Worm (Caenorhabditis elegans) whole organism, young adult: ENCODE measurements around the gene kel-8.

Experiments
- B0035.1 ChIP-seq: sonication (generic microtip); optimal IDR thresholded peaks from 2 replicates; lab custom pipeline; 2016; ENCODE audit warnings: missing genetic modification characterization, mild to moderate bottlenecking, missing compliant biosample characterization, missing genotype, missing genetic modification reagents
- F23B12.7 ChIP-seq: sonication (generic microtip); optimal IDR thresholded peaks from 2 replicates; lab custom pipeline; 2017; ENCODE audit warnings: missing genetic modification characterization, mild to moderate bottlenecking, missing compliant biosample characterization, antibody characterized with exemption, moderate library complexity; ENCODE audit not compliant: insufficient read depth
- F39B2.1 ChIP-seq: fragments of 200-800 bp; sonication (Bioruptor generic); IDR thresholded peaks from 2 replicates; pipeline ENCODE4 v1.3.6; 2022; ENCODE audit warnings: missing genetic modification reagents, missing genetic modification characterization, missing compliant biosample characterization
- F52B5.7 ChIP-seq: sonication (generic microtip); optimal IDR thresholded peaks from 2 replicates; lab custom pipeline; 2016; ENCODE audit warnings: mild to moderate bottlenecking, missing genetic modification characterization, missing compliant biosample characterization
- F57A8.1 ChIP-seq: fragments of 200-800 bp; sonication (Bioruptor generic); optimal IDR thresholded peaks from 2 replicates; lab custom pipeline; 2018; ENCODE audit warnings: mild to moderate bottlenecking, missing genetic modification characterization, moderate library complexity, missing compliant biosample characterization
- K12H6.12 ChIP-seq: fragments of 200-800 bp; sonication (Bioruptor generic); optimal IDR thresholded peaks from 2 replicates; lab custom pipeline; 2018; ENCODE audit warnings: mild to moderate bottlenecking, missing genetic modification characterization, missing compliant biosample characterization
- Y56A3A.18 ChIP-seq: fragments of 200-800 bp; sonication (Bioruptor generic); IDR thresholded peaks from 2 replicates; pipeline ENCODE4 v1.3.6; 2022; ENCODE audit warnings: missing genetic modification reagents, missing genetic modification characterization, missing compliant biosample characterization
- Y67H2A.10 ChIP-seq: fragments of 200-800 bp; sonication (Bioruptor generic); conservative IDR thresholded peaks from 2 replicates; pipeline ENCODE4 v1.3.6; 2022; ENCODE audit warnings: missing genetic modification reagents, missing genetic modification characterization, missing compliant biosample characterization
- Y95B8A.8 ChIP-seq: fragments of 200-800 bp; sonication (Bioruptor generic); IDR thresholded peaks from 2 replicates; pipeline ENCODE4 v1.3.6; 2022; ENCODE audit warnings: missing genetic modification reagents, missing genetic modification characterization, missing compliant biosample characterization
- akir-1 ChIP-seq: fragments of 200-800 bp; sonication (Bioruptor generic); optimal IDR thresholded peaks from 2 replicates; lab custom pipeline; 2018; ENCODE audit warnings: mild to moderate bottlenecking, missing genetic modification characterization, moderate library complexity, missing compliant biosample characterization
- athp-1 ChIP-seq: sonication (generic microtip); optimal IDR thresholded peaks from 2 replicates; lab custom pipeline; 2017; ENCODE audit warnings: mild to moderate bottlenecking, missing genetic modification characterization, missing compliant biosample characterization
- bed-1 ChIP-seq: fragments of 200-800 bp; sonication (Bioruptor generic); IDR thresholded peaks from 2 replicates; pipeline ENCODE4 v1.3.6; 2022; ENCODE audit warnings: missing genetic modification reagents, missing genetic modification characterization, missing compliant biosample characterization
- ceh-79 ChIP-seq: sonication (generic microtip); optimal IDR thresholded peaks from 2 replicates; lab custom pipeline; 2017; ENCODE audit warnings: mild to moderate bottlenecking, missing genetic modification characterization, missing compliant biosample characterization
- dpff-1 ChIP-seq: sonication (generic microtip); optimal IDR thresholded peaks from 2 replicates; lab custom pipeline; 2017; ENCODE audit warnings: mild to moderate bottlenecking, missing genetic modification characterization, missing compliant biosample characterization
- egl-44 ChIP-seq: fragments of 200-800 bp; sonication (Bioruptor generic); IDR thresholded peaks from 2 replicates; pipeline ENCODE4 v1.3.6; 2022; ENCODE audit warnings: missing genetic modification reagents, missing genetic modification characterization, missing compliant biosample characterization
- egrh-3 ChIP-seq: fragments of 200-800 bp; sonication (Bioruptor generic); IDR thresholded peaks from 2 replicates; pipeline ENCODE4 v1.3.6; 2022; ENCODE audit warnings: missing genetic modification reagents, missing genetic modification characterization, missing compliant biosample characterization
- ets-4 ChIP-seq: fragments of 200-800 bp; sonication (Bioruptor generic); optimal IDR thresholded peaks from 2 replicates; lab custom pipeline; 2018; ENCODE audit warnings: mild to moderate bottlenecking, missing genetic modification characterization, missing compliant biosample characterization
- him-1 ChIP-seq: sonication (generic microtip); optimal IDR thresholded peaks from 2 replicates; lab custom pipeline; 2016; ENCODE audit warnings: missing genotype, missing genetic modification reagents, missing genetic modification characterization, missing compliant biosample characterization
- hmg-1.2 ChIP-seq: fragments of 200-800 bp; sonication (Bioruptor generic); IDR thresholded peaks from 2 replicates; pipeline ENCODE4 v1.3.6; 2022; ENCODE audit warnings: missing genetic modification reagents, missing genetic modification characterization, missing compliant biosample characterization
- hrde-1 ChIP-seq: sonication (generic microtip); optimal IDR thresholded peaks from 2 replicates; lab custom pipeline; 2016; ENCODE audit warnings: missing genetic modification characterization, mild to moderate bottlenecking, missing compliant biosample characterization, moderate library complexity, missing genotype, missing genetic modification reagents, borderline replicate concordance
- lag-1 ChIP-seq: fragments of 200-800 bp; sonication (Bioruptor generic); IDR thresholded peaks from 2 replicates; pipeline ENCODE4 v1.3.6; 2022; ENCODE audit warnings: missing genetic modification reagents, missing genetic modification characterization, missing compliant biosample characterization
- lin-54 ChIP-seq: fragments of 200-800 bp; sonication (Bioruptor generic); optimal IDR thresholded peaks from 2 replicates; lab custom pipeline; 2018; ENCODE audit warnings: mild to moderate bottlenecking, missing genetic modification characterization, missing compliant biosample characterization
- mes-4 ChIP-seq: sonication (generic microtip); optimal IDR thresholded peaks from 2 replicates; lab custom pipeline; 2016; ENCODE audit warnings: missing genotype, missing genetic modification characterization, missing compliant biosample characterization
- nfya-2 ChIP-seq: fragments of 200-800 bp; sonication (Bioruptor generic); IDR thresholded peaks from 2 replicates; pipeline ENCODE4 v1.3.6; 2022; ENCODE audit warnings: missing genetic modification reagents, missing genetic modification characterization, missing compliant biosample characterization
- nfyb-1 ChIP-seq: fragments of 200-800 bp; sonication (Bioruptor generic); IDR thresholded peaks from 2 replicates; pipeline ENCODE4 v1.3.6; 2022; ENCODE audit warnings: missing genetic modification reagents, missing genetic modification characterization, missing compliant biosample characterization
- nhr-120 ChIP-seq: fragments of 200-800 bp; sonication (Bioruptor generic); IDR thresholded peaks from 2 replicates; pipeline ENCODE4 v1.3.6; 2022; ENCODE audit warnings: missing genetic modification characterization, missing compliant biosample characterization
- pha-4 ChIP-seq: fragments of 150-350 bp; sonication (generic microtip); optimal IDR thresholded peaks from 2 replicates; lab custom pipeline; 2014; ENCODE audit warnings: missing biosample characterization, missing genetic modification reagents, missing genetic modification characterization
- sdz-38 ChIP-seq: sonication (generic microtip); optimal IDR thresholded peaks from 2 replicates; lab custom pipeline; 2016; ENCODE audit warnings: missing genotype, missing genetic modification characterization, missing compliant biosample characterization
- snpc-3.4 ChIP-seq: sonication (generic microtip); optimal IDR thresholded peaks from 2 replicates; lab custom pipeline; 2017; ENCODE audit warnings: missing genetic modification characterization, mild to moderate bottlenecking, missing compliant biosample characterization, antibody characterized with exemption, moderate library complexity, missing genotype, missing genetic modification reagents
- somi-1 ChIP-seq: fragments of 200-800 bp; sonication (Bioruptor generic); optimal IDR thresholded peaks from 2 replicates; lab custom pipeline; 2018; ENCODE audit warnings: mild to moderate bottlenecking, missing genetic modification characterization, missing compliant biosample characterization
- unc-130 ChIP-seq: sonication (generic microtip); optimal IDR thresholded peaks from 2 replicates; lab custom pipeline; 2016; ENCODE audit warnings: missing genetic modification reagents, missing genetic modification characterization, missing compliant biosample characterization
- zfh-2 ChIP-seq: fragments of 200-800 bp; sonication (Bioruptor generic); conservative IDR thresholded peaks from 2 replicates; pipeline ENCODE4 v1.3.6; 2022; ENCODE audit warnings: missing genetic modification reagents, missing genetic modification characterization, missing compliant biosample characterization
- ztf-25 ChIP-seq: fragments of 200-800 bp; sonication (Bioruptor generic); IDR thresholded peaks from 2 replicates; pipeline ENCODE4 v1.3.6; 2022; ENCODE audit warnings: missing genetic modification reagents, missing genetic modification characterization, missing compliant biosample characterization
- ztf-28 ChIP-seq: fragments of 200-800 bp; sonication (Bioruptor generic); IDR thresholded peaks from 2 replicates; pipeline ENCODE4 v1.3.6; 2022; ENCODE audit warnings: missing genetic modification reagents, missing genetic modification characterization, missing compliant biosample characterization
- ztf-6 ChIP-seq: fragments of 200-800 bp; sonication (Bioruptor generic); IDR thresholded peaks from 2 replicates; pipeline ENCODE4 v1.3.6; 2022; ENCODE audit warnings: missing genetic modification reagents, missing genetic modification characterization, missing compliant biosample characterization

The kel-8 gene

DNA sequence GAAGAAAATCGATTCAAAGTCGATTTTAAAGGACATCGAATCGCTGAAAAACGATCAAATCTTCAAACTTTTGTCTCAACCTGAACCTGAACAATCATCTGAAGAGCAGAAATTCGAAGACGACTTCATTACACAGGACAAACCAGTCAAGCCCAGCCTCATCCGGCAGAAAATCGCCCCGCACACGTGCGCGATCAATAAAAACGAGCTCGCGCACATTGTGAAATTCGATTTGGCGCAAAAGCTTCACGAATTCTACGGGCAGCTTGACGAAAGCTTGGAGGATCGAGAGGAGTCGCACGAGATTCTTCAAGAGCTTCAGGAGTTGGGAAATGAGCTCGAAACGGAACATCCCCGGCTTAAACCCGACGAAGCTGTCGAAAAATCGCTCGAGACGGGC is 32.2 kb upstream of the kel-8 start, which contains the start of gene W02H5.2 (continued):
- TF ChIP-seq Y56A3A.18 = no peak

DNA sequence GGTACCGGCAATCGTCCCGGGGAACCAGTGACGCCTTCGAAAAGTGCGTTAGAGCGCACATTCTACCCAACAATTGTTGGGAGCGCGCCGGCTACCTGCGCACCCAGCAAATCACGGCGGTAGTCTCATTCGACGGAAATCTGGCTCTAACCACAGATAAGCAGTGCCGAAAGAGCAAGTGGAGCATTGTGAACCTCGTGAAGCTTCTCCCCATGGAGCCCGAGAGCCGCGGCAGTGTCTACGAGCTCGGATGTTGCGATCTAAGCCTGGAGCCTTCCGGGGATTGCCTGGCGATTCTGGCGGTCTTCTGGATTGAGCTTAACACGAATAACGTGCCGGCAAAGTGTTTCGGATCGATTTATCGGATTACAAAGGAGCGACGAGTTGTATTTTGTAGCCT is 31.7 kb upstream of the kel-8 start:
- TF ChIP-seq egrh-3 (GFP tag; lab: Robert Waterston, UW) (0 out of 2 replicates have a peak, but pooled peaks have one; percentile 24), snpc-3.4 (tag; lab: Kevin White, UChicago) (no peak), zfh-2 (GFP tag; lab: Robert Waterston, UW) (peak; percentile 59; the same call in 1 of the 2 replicates)

DNA sequence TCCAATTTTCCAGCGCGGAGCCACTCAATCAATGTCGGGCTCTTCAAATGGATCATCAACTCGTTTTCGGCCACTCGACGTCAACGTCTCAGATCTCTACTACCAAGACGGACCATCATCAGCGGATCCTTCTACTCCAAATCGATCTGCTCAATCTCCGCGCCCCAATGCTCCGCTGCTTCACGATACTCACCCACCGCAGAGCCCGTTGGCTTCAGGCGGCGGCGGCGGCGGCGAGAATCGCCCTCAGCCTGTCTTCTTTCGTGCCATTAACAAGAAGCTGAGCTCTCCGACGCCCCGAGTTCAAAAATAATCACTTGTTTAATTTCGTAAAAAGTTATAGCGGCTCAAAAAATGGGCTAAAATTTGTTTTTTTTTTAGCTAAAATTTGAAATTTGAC is 25.2 kb upstream of the kel-8 start:
- TF ChIP-seq nhr-120 (GFP tag; lab: Robert Waterston, UW) (0 out of 2 replicates have a peak, but pooled peaks have one; percentile 65), egrh-3 (GFP tag; lab: Robert Waterston, UW) (peak; percentile 35; the same call in 1 of the 2 replicates), ztf-25 (GFP tag; lab: Robert Waterston, UW) (no peak), zfh-2 (GFP tag; lab: Robert Waterston, UW) (peak; percentile 85), nfyb-1 (GFP tag; lab: Robert Waterston, UW) (peak; percentile 56; the same call in 1 of the 2 replicates)

DNA sequence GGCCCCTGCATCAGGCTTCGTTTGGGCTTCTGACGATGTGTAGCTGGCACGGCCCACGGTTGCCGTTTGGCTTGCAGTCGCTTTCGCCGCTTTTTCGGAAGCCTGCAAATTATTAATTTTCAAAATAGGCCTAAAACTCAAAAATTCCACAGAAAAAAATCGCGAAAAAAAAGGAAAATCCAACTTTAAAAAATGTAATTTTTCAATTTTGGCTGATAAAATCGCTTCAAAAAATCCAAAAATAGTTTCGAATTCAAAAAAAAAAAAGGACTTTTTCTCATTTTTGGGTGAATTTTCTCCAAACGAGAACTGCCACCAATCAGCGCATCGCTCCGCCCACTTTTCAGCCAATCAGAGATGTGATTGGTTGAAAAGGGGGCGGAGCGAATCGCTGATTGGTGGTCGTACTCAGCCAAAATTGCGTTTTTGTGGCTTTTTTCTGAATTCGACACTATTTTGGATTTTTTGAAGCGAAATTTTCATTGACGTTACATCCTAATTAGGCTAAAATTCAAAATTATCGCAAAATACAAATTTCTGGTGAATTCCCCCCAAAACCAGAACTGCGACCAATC is 23.9 kb upstream of the kel-8 start:
- peak; percentile 13 for TF ChIP-seq hrde-1 (tag; lab: Kevin White, UChicago)
- TF ChIP-seq ceh-79 = no peak
- TF ChIP-seq egl-44 = 0 out of 2 replicates have a peak, but pooled peaks have one; percentile 33

DNA sequence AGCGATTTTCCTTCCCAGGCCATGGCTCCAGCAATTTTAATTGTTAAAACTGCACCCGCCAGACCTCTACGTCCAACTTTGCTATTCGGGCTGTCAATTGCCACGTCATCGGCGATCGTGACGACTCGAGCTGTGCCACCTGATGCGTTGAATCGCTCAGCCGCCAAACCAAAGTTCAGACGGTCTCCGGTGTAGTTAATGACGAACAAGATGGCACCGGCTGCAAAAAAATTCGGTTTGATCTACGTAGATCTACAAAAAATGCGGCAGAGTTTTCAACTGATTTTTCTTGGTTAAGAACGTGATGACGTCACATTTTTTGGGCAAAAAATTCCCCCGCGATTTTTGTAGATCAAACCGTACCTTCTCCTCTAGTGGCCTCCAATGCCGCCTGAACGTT is 20.3 kb upstream of the kel-8 start:
- TF ChIP-seq F57A8.1 (GFP tag; lab: Kevin White, UChicago) (no peak), ets-4 (GFP tag; lab: Kevin White, UChicago) (no peak), ztf-6 (GFP tag; lab: Robert Waterston, UW) (no peak), pha-4 (tag; lab: Kevin White, UChicago) (no peak), egrh-3 (GFP tag; lab: Robert Waterston, UW) (no peak), F39B2.1 (GFP tag; lab: Robert Waterston, UW) (no peak), nfyb-1 (GFP tag; lab: Robert Waterston, UW) (no peak), K12H6.12 (tag; lab: Kevin White, UChicago) (no peak), lin-54 (GFP tag; lab: Kevin White, UChicago) (no peak), F52B5.7 (tag; lab: Kevin White, UChicago) (no peak), somi-1 (GFP tag; lab: Kevin White, UChicago) (no peak)

DNA sequence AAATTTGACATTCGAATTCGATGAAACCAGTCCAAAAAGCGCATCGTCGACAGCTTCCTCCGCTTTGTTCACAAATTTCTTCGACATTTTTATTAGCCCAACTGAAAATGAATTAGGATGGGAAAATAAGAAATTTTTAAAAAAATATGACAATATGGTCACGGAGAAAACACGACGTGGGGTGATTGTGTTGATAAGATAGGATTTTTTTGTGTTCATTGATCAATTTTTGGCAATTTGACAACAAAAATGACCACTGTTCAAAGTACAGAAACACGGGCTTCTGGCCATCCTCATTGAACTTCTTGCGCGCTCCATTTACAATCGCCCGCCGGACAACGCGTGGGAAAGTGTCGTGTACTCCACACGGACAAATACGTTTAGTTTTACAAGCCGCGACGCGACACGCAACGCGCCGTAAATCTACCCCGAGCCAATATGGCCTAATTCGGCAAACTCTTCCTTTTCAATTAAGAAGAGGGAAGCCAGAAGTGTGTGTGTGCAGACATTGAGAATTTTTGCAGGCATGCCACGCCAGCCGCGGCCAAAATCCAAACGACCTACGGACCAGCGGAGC is 18.6 kb upstream of the kel-8 start, which contains the start of the genes W02H5.8 and angl-1:
Gene W02H5.8 (minus strand): TSS at position 101 of the 577 bp plus-strand sequence.
Gene angl-1 (plus strand): TSS at position 527 of the 577 bp plus-strand sequence.
- TF ChIP-seq hmg-1.2 (GFP tag; lab: Robert Waterston, UW) (no peak), akir-1 (no peak), him-1 (no peak), ztf-28 (GFP tag; lab: Robert Waterston, UW) (no peak), F23B12.7 (no peak), bed-1 (GFP tag; lab: Robert Waterston, UW) (no peak), mes-4 (tag; lab: Kevin White, UChicago) (no peak), F57A8.1 (GFP tag; lab: Kevin White, UChicago) (no peak), Y95B8A.8 (GFP tag; lab: Robert Waterston, UW) (no peak), sdz-38 (no peak), egrh-3 (GFP tag; lab: Robert Waterston, UW) (no peak), athp-1 (no peak), Y67H2A.10 (GFP tag; lab: Robert Waterston, UW) (no peak), lag-1 (GFP tag; lab: Robert Waterston, UW) (no peak), dpff-1 (tag; lab: Kevin White, UChicago) (no peak), B0035.1 (tag; lab: Kevin White, UChicago) (no peak), ets-4 (GFP tag; lab: Kevin White, UChicago) (no peak), unc-130 (GFP tag; lab: Kevin White, UChicago) (no peak), nfya-2 (no peak)
